Worm (Caenorhabditis elegans): Measurements from ENCODE around the gene C08B6.3.

DNA sequence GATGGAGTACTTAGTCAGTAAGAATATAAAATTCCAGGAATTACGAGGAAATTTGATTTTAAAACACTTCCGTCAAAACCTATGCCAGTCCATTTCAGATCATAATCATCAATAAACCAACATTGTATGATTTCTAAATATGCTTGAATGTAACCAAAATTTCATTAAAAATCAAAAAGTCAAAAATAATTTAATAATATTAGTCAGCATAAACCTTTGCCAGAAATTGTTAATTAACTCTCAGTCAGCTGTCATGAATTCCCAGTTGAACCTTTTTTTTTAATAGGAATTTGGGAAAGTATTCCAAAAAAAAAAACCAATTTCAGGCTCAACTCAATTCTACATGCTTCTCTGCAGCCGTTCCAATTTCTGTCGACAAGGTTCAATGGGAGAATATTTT, 36.3 kb upstream of the C08B6.3 start, which contains the start of gene srsx-26:
- TF ChIP-seq pha-4 (tag; optimal IDR thresholded peaks at IDR 0.05) (no peak), pros-1 (tag; optimal IDR thresholded peaks at IDR 0.05) (no peak)
